Fruit fly (Drosophila melanogaster): Measurements from ENCODE around the gene CG16772.
A peak's percentile ranks its signal among the peaks of the same experiment; 100 is the strongest.

Gene CG16772

dm6 chr2L:19941352-19941851 is 21.1 kb upstream of the CG16772 start (continued):
- TF ChIP-seq Blimp-1 (GFP tag; optimal IDR thresholded peaks at IDR 0.05) (peak; percentile 42), eg (GFP tag; IDR thresholded peaks at IDR 0.05) (peak; percentile 89), CG8632 (GFP tag; optimal IDR thresholded peaks at IDR 0.05) (peak; percentile 88), dsx (GFP tag; optimal IDR thresholded peaks at IDR 0.05; ENCODE audit: poor library complexity, severe bottlenecking) (peak; percentile 41), CG15336 (GFP tag; IDR thresholded peaks at IDR 0.05) (peak; percentile 89), Hr39 (GFP tag; optimal IDR thresholded peaks at IDR 0.05) (peak; percentile 85), CG6792 (GFP tag; optimal IDR thresholded peaks at IDR 0.05) (peak; percentile 93), CG6276 (GFP tag; optimal IDR thresholded peaks at IDR 0.05) (peak; percentile 61), Lpt (GFP tag; optimal IDR thresholded peaks at IDR 0.05) (peak; percentile 70), fd59A (GFP tag; optimal IDR thresholded peaks at IDR 0.05) (peak; percentile 85), salr (GFP tag; optimal IDR thresholded peaks at IDR 0.05) (peak; percentile 77 to 80), CG3032 (tag; optimal IDR thresholded peaks at IDR 0.05) (peak; percentile 81), lz (GFP tag; optimal IDR thresholded peaks at IDR 0.05) (peak; percentile 84), Hr38 (GFP tag; optimal IDR thresholded peaks at IDR 0.05) (no peak), Ets96B (tag; optimal IDR thresholded peaks at IDR 0.05) (peak; percentile 86), Eip78C (GFP tag) (peak; percentile 88)

- TF ChIP-seq svp (GFP tag) (peak; percentile 47), CG8319 (GFP tag; optimal IDR thresholded peaks at IDR 0.05) (no peak)
Measured at dm6 chr2L:19942510-19942909, 20.0 kb upstream of the CG16772 start.

- TF ChIP-seq svp (GFP tag) = peak; percentile 40
- no peak for TF ChIP-seq Hr4 (GFP tag; optimal IDR thresholded peaks at IDR 0.05)
Measured at dm6 chr2L:19943112-19943511, 19.4 kb upstream of the CG16772 start.

dm6 chr2L:19944309-19945172 is 17.9 kb upstream of the CG16772 start:
- no peak for TF ChIP-seq CG32006 (GFP tag; optimal IDR thresholded peaks at IDR 0.05)
- TF ChIP-seq achi (GFP tag; optimal IDR thresholded peaks at IDR 0.05) = no peak
- no peak; the same call in 2 of the 3 replicates for TF ChIP-seq CG8119 (GFP tag; IDR thresholded peaks at IDR 0.05)
- no peak for TF ChIP-seq CG6808 (GFP tag; optimal IDR thresholded peaks at IDR 0.05)
- no peak for TF ChIP-seq fd59A (GFP tag; optimal IDR thresholded peaks at IDR 0.05)
- no peak for TF ChIP-seq Lpt (GFP tag; optimal IDR thresholded peaks at IDR 0.05)
- no peak for TF ChIP-seq Eip75B (GFP tag; optimal IDR thresholded peaks at IDR 0.05)
- no peak for TF ChIP-seq fkh (GFP tag; optimal IDR thresholded peaks at IDR 0.05)
- TF ChIP-seq Eip93F (GFP tag; optimal IDR thresholded peaks at IDR 0.05) = no peak
- TF ChIP-seq vri (GFP tag; optimal IDR thresholded peaks at IDR 0.05) = no peak
- no peak for TF ChIP-seq salr (GFP tag; optimal IDR thresholded peaks at IDR 0.05)
- TF ChIP-seq Sox102F (GFP tag; optimal IDR thresholded peaks at IDR 0.05) = no peak
- TF ChIP-seq OdsH (GFP tag; optimal IDR thresholded peaks at IDR 0.05) = no peak
- TF ChIP-seq Smox (GFP tag; optimal IDR thresholded peaks at IDR 0.05) = no peak
- no peak for TF ChIP-seq esn (GFP tag; optimal IDR thresholded peaks at IDR 0.05)
- no peak for TF ChIP-seq CG1621 (tag; optimal IDR thresholded peaks at IDR 0.05)
- TF ChIP-seq CG8319 (GFP tag; optimal IDR thresholded peaks at IDR 0.05) = no peak
- TF ChIP-seq CG15336 (GFP tag; IDR thresholded peaks at IDR 0.05) = no peak
- TF ChIP-seq ss (GFP tag; optimal IDR thresholded peaks at IDR 0.05) = no peak
